Fruit fly (Drosophila melanogaster) whole organism, embryonic: ENCODE data around the gene Sld5.

Source experiments
- Adf1 ChIP-seq: fragments of 200-800 bp; sonication (Bioruptor generic); IDR thresholded peaks from 2 replicates; pipeline ENCODE4 v1.3.6; 2022; ENCODE audit warnings: missing biosample characterization, missing genetic modification characterization
- Awh ChIP-seq: fragments of 200-800 bp; sonication (Bioruptor generic); IDR thresholded peaks from 2 replicates; pipeline ENCODE4, ENCODE4 v1.3.6; 2022; ENCODE audit warnings: missing biosample characterization, missing genetic modification characterization
- Bgb ChIP-seq: fragments of 200-800 bp; sonication (Bioruptor generic); IDR thresholded peaks from 2 replicates; pipeline ENCODE4 v1.3.6; 2022; ENCODE audit warnings: missing biosample characterization, missing genetic modification characterization; ENCODE audit not compliant: partially characterized antibody
- CG11456 ChIP-seq: fragments of 200-800 bp; sonication (Bioruptor generic); IDR thresholded peaks from 3 replicates; pipeline ENCODE4 v1.3.6; 2022; ENCODE audit warnings: missing biosample characterization, missing genetic modification characterization
- CG13894 ChIP-seq: fragments of 200-800 bp; sonication (Bioruptor generic); optimal IDR thresholded peaks from 3 replicates; lab custom pipeline; 2018; ENCODE audit warnings: missing biosample characterization, mild to moderate bottlenecking, missing genetic modification characterization, moderate library complexity
- CG14710 ChIP-seq: fragments of 200-800 bp; sonication (Bioruptor generic); optimal IDR thresholded peaks from 3 replicates; lab custom pipeline; 2019; ENCODE audit warnings: missing biosample characterization, mild to moderate bottlenecking, missing genetic modification characterization, moderate library complexity
- CG18011 ChIP-seq: fragments of 200-800 bp; sonication (Bioruptor generic); optimal IDR thresholded peaks from 2 replicates; lab custom pipeline; 2017; ENCODE audit warnings: missing biosample characterization, missing genetic modification characterization, mild to moderate bottlenecking, moderate library complexity, missing genotype
- CG18619 ChIP-seq: fragments of 200-800 bp; sonication (Bioruptor generic); optimal IDR thresholded peaks from 3 replicates; lab custom pipeline; 2017; ENCODE audit warnings: missing biosample characterization, mild to moderate bottlenecking, missing genetic modification characterization
- CG2120 ChIP-seq: fragments of 200-800 bp; sonication (Bioruptor generic); optimal IDR thresholded peaks from 3 replicates; lab custom pipeline; 2016; ENCODE audit warnings: missing biosample characterization, missing genetic modification characterization
- CG2199 ChIP-seq: fragments of 200-800 bp; sonication (Bioruptor generic); IDR thresholded peaks from 3 replicates; pipeline ENCODE4 v1.3.6; 2022; ENCODE audit warnings: missing biosample characterization, missing genetic modification characterization
- CG2875 ChIP-seq: fragments of 200-800 bp; sonication (Bioruptor generic); optimal IDR thresholded peaks from 2 replicates; lab custom pipeline; 2017; ENCODE audit warnings: missing biosample characterization, mild to moderate bottlenecking, missing genetic modification characterization, missing genetic modification reagents
- CG31224 ChIP-seq: fragments of 200-800 bp; sonication (Bioruptor generic); IDR thresholded peaks from 2 replicates; pipeline ENCODE4 v1.3.6; 2022; ENCODE audit warnings: missing biosample characterization, missing genetic modification characterization
- CG3163 ChIP-seq: fragments of 200-800 bp; sonication (Bioruptor generic); optimal IDR thresholded peaks from 3 replicates; lab custom pipeline; 2016; ENCODE audit warnings: missing biosample characterization, missing genetic modification characterization
- CG3847 ChIP-seq: fragments of 200-800 bp; sonication (Bioruptor generic); IDR thresholded peaks from 2 replicates; pipeline ENCODE4 v1.3.6; 2022; ENCODE audit warnings: missing biosample characterization, missing genetic modification characterization
- CG6175 ChIP-seq: fragments of 200-800 bp; sonication (Bioruptor generic); IDR thresholded peaks from 3 replicates; pipeline ENCODE4 v1.3.6; 2022; ENCODE audit warnings: missing biosample characterization, missing genetic modification characterization
- CG6689 ChIP-seq: fragments of 200-800 bp; sonication (Bioruptor generic); IDR thresholded peaks from 2 replicates; pipeline ENCODE4 v1.3.6; 2022; ENCODE audit warnings: missing biosample characterization, missing genetic modification characterization
- CG9817 ChIP-seq: fragments of 200-800 bp; sonication (Bioruptor generic); optimal IDR thresholded peaks from 2 replicates; lab custom pipeline; 2018; ENCODE audit warnings: missing biosample characterization, mild to moderate bottlenecking, missing genetic modification characterization, moderate library complexity
- CG9932 ChIP-seq: fragments of 200-800 bp; sonication (Bioruptor generic); IDR thresholded peaks from 2 replicates; pipeline ENCODE4 v1.3.6; 2022; ENCODE audit warnings: missing biosample characterization, missing genetic modification characterization
- Ets65A ChIP-seq: fragments of 200-800 bp; sonication (Bioruptor generic); peaks from one replicate; lab custom pipeline; 2016; ENCODE audit warnings: missing biosample characterization, missing genetic modification characterization
- Hr39 ChIP-seq: fragments of >200 bp; optimal IDR thresholded peaks from 2 replicates; lab custom pipeline; 2017
- Med ChIP-seq: fragments of 200-800 bp; sonication (Bioruptor generic); peaks from one replicate; lab custom pipeline; 2016; ENCODE audit warnings: missing biosample characterization, missing genetic modification characterization, mild to moderate bottlenecking, inconsistent platforms, moderate library complexity
- Poxn ChIP-seq: fragments of 200-800 bp; sonication (Bioruptor generic); IDR thresholded peaks from 2 replicates; pipeline ENCODE4 v1.3.6; 2022; ENCODE audit warnings: missing biosample characterization, missing genetic modification characterization
- Ptx1 ChIP-seq: fragments of 200-800 bp; sonication (Bioruptor generic); IDR thresholded peaks from 2 replicates; pipeline ENCODE4 v1.3.6; 2022; ENCODE audit warnings: missing biosample characterization, missing genetic modification characterization
- Scr ChIP-seq: fragments of 200-800 bp; sonication (Bioruptor generic); IDR thresholded peaks from 2 replicates; pipeline ENCODE4 v1.3.6; 2022; ENCODE audit warnings: missing biosample characterization, missing genetic modification characterization; ENCODE audit not compliant: partially characterized antibody
- YL-1 ChIP-seq: fragments of 200-800 bp; sonication (Bioruptor generic); optimal IDR thresholded peaks from 3 replicates; lab custom pipeline; 2017; ENCODE audit warnings: missing biosample characterization, mild to moderate bottlenecking, missing genetic modification characterization
- al ChIP-seq: fragments of 200-800 bp; sonication (Bioruptor generic); IDR thresholded peaks from 2 replicates; pipeline ENCODE4 v1.3.6; 2022; ENCODE audit warnings: missing biosample characterization, missing genetic modification characterization
- ara ChIP-seq: fragments of 200-800 bp; sonication (Bioruptor generic); IDR thresholded peaks from 2 replicates; pipeline ENCODE4 v1.3.6; 2022; ENCODE audit warnings: missing biosample characterization, missing genetic modification characterization
- bab2 ChIP-seq: fragments of 200-800 bp; sonication (Bioruptor generic); optimal IDR thresholded peaks from 2 replicates; lab custom pipeline; 2016; ENCODE audit warnings: missing biosample characterization, missing genetic modification characterization
- bcd ChIP-seq: fragments of 200-800 bp; sonication (Bioruptor generic); optimal IDR thresholded peaks from 2 replicates; lab custom pipeline; 2017; ENCODE audit warnings: missing biosample characterization, mild to moderate bottlenecking, missing genetic modification characterization
- bigmax ChIP-seq: fragments of 200-800 bp; sonication (Bioruptor generic); optimal IDR thresholded peaks from 2 replicates; lab custom pipeline; 2018; ENCODE audit warnings: missing biosample characterization, mild to moderate bottlenecking, missing genetic modification characterization
- cato ChIP-seq: fragments of 200-800 bp; sonication (Bioruptor generic); optimal IDR thresholded peaks from 2 replicates; lab custom pipeline; 2016; ENCODE audit warnings: missing biosample characterization, missing genetic modification characterization, borderline replicate concordance
- crol ChIP-seq: fragments of 200-800 bp; sonication (Bioruptor generic); IDR thresholded peaks from 2 replicates; pipeline ENCODE4 v1.3.6; 2022; ENCODE audit warnings: missing biosample characterization, missing genetic modification characterization
- cwo ChIP-seq: fragments of 200-800 bp; sonication (Bioruptor generic); optimal IDR thresholded peaks from 3 replicates; lab custom pipeline; 2017; ENCODE audit warnings: missing biosample characterization, missing genetic modification characterization, mild to moderate bottlenecking, moderate library complexity, missing genetic modification reagents
- dmrt11E ChIP-seq: fragments of 200-800 bp; sonication (Bioruptor generic); optimal IDR thresholded peaks from 3 replicates; lab custom pipeline; 2018; ENCODE audit warnings: missing biosample characterization, mild to moderate bottlenecking, missing genetic modification characterization, moderate library complexity
- eve ChIP-seq, 2 experiments: fragments of >200 bp; optimal IDR thresholded peaks; 2 replicates each; lab custom pipeline; 2017; ENCODE audit warnings: missing biosample characterization in 2 of 2, missing genetic modification characterization in 2 of 2
- h ChIP-seq: fragments of >200 bp; optimal IDR thresholded peaks from 2 replicates; lab custom pipeline; 2017
- ind ChIP-seq: fragments of 200-800 bp; sonication (Bioruptor generic); optimal IDR thresholded peaks from 3 replicates; lab custom pipeline; 2016; ENCODE audit warnings: missing biosample characterization, missing genetic modification characterization
- lmd ChIP-seq: fragments of 200-800 bp; sonication (Bioruptor generic); IDR thresholded peaks from 2 replicates; pipeline ENCODE4 v1.3.6; 2022; ENCODE audit warnings: missing biosample characterization, missing genetic modification characterization
- nerfin-2 ChIP-seq: fragments of 200-800 bp; sonication (Bioruptor generic); IDR thresholded peaks from 2 replicates; pipeline ENCODE4 v1.3.6; 2022; ENCODE audit warnings: missing biosample characterization, missing genetic modification characterization; ENCODE audit not compliant: partially characterized antibody
- onecut ChIP-seq: fragments of 200-800 bp; sonication (Bioruptor generic); IDR thresholded peaks from 2 replicates; pipeline ENCODE4 v1.3.6; 2022; ENCODE audit warnings: missing biosample characterization, missing genetic modification characterization
- p53 ChIP-seq: fragments of 200-800 bp; sonication (Bioruptor generic); optimal IDR thresholded peaks from 2 replicates; lab custom pipeline; 2016; ENCODE audit warnings: missing biosample characterization, missing genetic modification characterization
- ranshi ChIP-seq: fragments of 200-800 bp; sonication (Bioruptor generic); IDR thresholded peaks from 2 replicates; pipeline ENCODE4 v1.3.6; 2022; ENCODE audit warnings: missing biosample characterization, missing genetic modification characterization
- sd ChIP-seq: fragments of 200-800 bp; sonication (Bioruptor generic); optimal IDR thresholded peaks from 3 replicates; lab custom pipeline; 2018; ENCODE audit warnings: missing biosample characterization, mild to moderate bottlenecking, missing genetic modification characterization, moderate library complexity
- seq ChIP-seq: fragments of 200-800 bp; sonication (Bioruptor generic); IDR thresholded peaks from 2 replicates; pipeline ENCODE4 v1.3.6; 2022; ENCODE audit warnings: missing biosample characterization, missing genetic modification characterization
- slou ChIP-seq: fragments of 200-800 bp; sonication (Bioruptor generic); optimal IDR thresholded peaks from 3 replicates; lab custom pipeline; 2016; ENCODE audit warnings: missing biosample characterization, missing genetic modification characterization
- so ChIP-seq: fragments of 200-800 bp; sonication (Bioruptor generic); IDR thresholded peaks from 3 replicates; pipeline ENCODE4 v1.3.6; 2022; ENCODE audit warnings: missing biosample characterization, missing genetic modification characterization
- sug ChIP-seq: fragments of 200-800 bp; optimal IDR thresholded peaks from 2 replicates; lab custom pipeline; 2019; ENCODE audit warnings: missing biosample characterization, mild to moderate bottlenecking, missing genetic modification characterization, moderate library complexity
- toy ChIP-seq: fragments of 200-800 bp; sonication (Bioruptor generic); IDR thresholded peaks from 2 replicates; pipeline ENCODE4 v1.3.6; 2022; ENCODE audit warnings: missing biosample characterization, missing genetic modification characterization
- trh ChIP-seq: fragments of 200-800 bp; sonication (Bioruptor generic); optimal IDR thresholded peaks from 2 replicates; lab custom pipeline; 2016; ENCODE audit warnings: missing biosample characterization, missing genetic modification characterization
- unpg ChIP-seq: fragments of 200-800 bp; sonication (Bioruptor generic); optimal IDR thresholded peaks from 3 replicates; lab custom pipeline; 2018; ENCODE audit warnings: missing biosample characterization, mild to moderate bottlenecking, missing genetic modification characterization, moderate library complexity
- wdn ChIP-seq: fragments of 200-800 bp; sonication (Bioruptor generic); IDR thresholded peaks from 2 replicates; pipeline ENCODE4 v1.3.6; 2022; ENCODE audit warnings: missing biosample characterization, missing genetic modification characterization

The Sld5 gene

DNA sequence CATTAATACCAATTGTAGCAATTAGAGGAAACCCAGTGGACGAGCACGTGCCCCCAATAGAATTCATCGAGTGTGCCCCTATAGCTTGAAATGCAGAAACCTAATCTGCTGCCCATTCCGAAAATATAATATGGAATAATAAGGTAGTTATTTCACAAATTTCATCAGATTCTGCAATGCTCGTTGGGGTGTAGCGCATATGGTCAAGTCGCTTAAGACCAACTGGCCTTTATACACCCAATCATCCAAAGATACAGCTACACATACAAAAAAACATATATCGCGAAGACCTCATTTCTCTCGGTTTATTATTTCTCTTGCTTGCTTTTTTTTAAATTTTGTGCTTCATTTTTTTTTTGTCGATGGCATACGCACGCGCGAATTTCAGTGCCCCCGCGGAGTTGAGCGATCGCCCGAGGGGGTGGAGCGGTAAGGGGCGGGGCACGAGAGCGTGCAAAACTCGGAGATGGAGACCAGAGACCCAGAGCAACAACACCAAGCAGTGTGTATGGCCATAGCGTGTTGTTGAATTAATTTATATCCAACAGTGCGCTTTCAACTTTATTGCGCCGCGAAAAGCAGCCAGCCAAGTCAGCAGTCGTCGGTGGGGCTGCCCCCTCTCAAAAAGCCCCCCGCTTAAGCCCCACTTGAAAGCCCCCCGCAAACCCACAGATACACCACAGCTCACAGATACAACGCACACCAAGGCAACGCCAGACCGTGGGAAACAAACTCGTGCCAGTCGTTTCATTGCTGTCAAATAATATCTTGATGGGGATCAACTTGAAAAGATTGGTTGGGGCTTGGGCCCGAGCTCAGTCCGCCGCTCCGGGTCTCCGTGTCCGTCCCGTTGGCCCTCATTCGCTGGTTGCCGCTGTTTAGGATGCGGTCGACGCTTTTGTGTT lies 48.1 kb downstream of the Sld5 start (continued):
- TF ChIP-seq so (GFP tag; lab: Robert Waterston, UW) (0 out of 3 replicates have a peak, but pooled peaks have one; percentile 29), CG9817 (no peak), ara (no peak), Awh (GFP tag; lab: Robert Waterston, UW) (no peak), Ets65A (GFP tag; lab: Kevin White, UChicago) (no peak), CG6175 (GFP tag; lab: Robert Waterston, UW) (peak; percentile 67; the same call in 1 of the 3 replicates), CG6689 (no peak), ranshi (no peak), Ptx1 (no peak), Poxn (GFP tag; lab: Robert Waterston, UW) (no peak), CG2199 (GFP tag; lab: Robert Waterston, UW) (peak; percentile 17; the same call in 1 of the 3 replicates), Med (peak; percentile 69), bab2 (GFP tag; lab: Kevin White, UChicago) (no peak), CG2120 (GFP tag; lab: Kevin White, UChicago) (no peak), sug (tag; lab: Kevin White, UChicago) (peak; percentile 98), unpg (GFP tag; lab: Kevin White, UChicago) (no peak), CG2875 (GFP tag; lab: Kevin White, UChicago) (no peak), eve (GFP tag; optimal IDR thresholded peaks at IDR 0.05; lab: Kevin White, UChicago) (no peak), CG18011 (GFP tag; lab: Kevin White, UChicago) (no peak), YL-1 (GFP tag; lab: Kevin White, UChicago) (no peak), CG3163 (no peak), CG11456 (GFP tag; lab: Robert Waterston, UW) (no peak), trh (GFP tag; lab: Kevin White, UChicago) (no peak), al (no peak), nerfin-2 (no peak), toy (GFP tag; lab: Robert Waterston, UW) (no peak), wdn (GFP tag; lab: Robert Waterston, UW) (no peak), cwo (peak; percentile 79), ind (GFP tag; lab: Kevin White, UChicago) (no peak), CG31224 (0 out of 2 replicates have a peak, but pooled peaks have one; percentile 24), Hr39 (lab: Kevin White, UChicago) (no peak), lmd (GFP tag; lab: Robert Waterston, UW) (no peak), dmrt11E (tag; lab: Kevin White, UChicago) (no peak), CG18619 (GFP tag; lab: Kevin White, UChicago) (no peak), bcd (GFP tag; lab: Kevin White, UChicago) (no peak), cato (no peak), p53 (GFP tag; lab: Kevin White, UChicago) (no peak), CG13894 (tag; lab: Kevin White, UChicago) (peak; percentile 83), Adf1 (GFP tag; lab: Robert Waterston, UW) (peak; percentile 41), onecut (GFP tag; lab: Robert Waterston, UW) (no peak), seq (GFP tag; lab: Robert Waterston, UW) (peak; percentile 11; the same call in 1 of the 2 replicates), CG9932 (GFP tag; lab: Robert Waterston, UW) (peak; percentile 18), CG3847 (GFP tag; lab: Robert Waterston, UW) (no peak), slou (no peak), CG14710 (tag; lab: Kevin White, UChicago) (no peak), Bgb (GFP tag; lab: Robert Waterston, UW) (peak; percentile 36; the same call in 1 of the 2 replicates), bigmax (no peak), h (no peak), Scr (0 out of 2 replicates have a peak, but pooled peaks have one; percentile 12), crol (GFP tag; lab: Robert Waterston, UW) (peak; percentile 98), sd (tag; lab: Kevin White, UChicago) (no peak)
